Fruit fly (Drosophila melanogaster): ENCODE data around the gene CG14564.

CG14564 gene

dm6 chr3L:21740209-21740608 is 16.7 kb upstream of the CG14564 start, which contains the start of gene CG14566:
TSS of gene CG14566 (minus strand) at chr3L:21740309.
- TF ChIP-seq CTCF (optimal IDR thresholded peaks at IDR 0.05) (no peak), CG8478 (optimal IDR thresholded peaks at IDR 0.05) (no peak)

dm6 chr3L:21741234-21741633 is 15.7 kb upstream of the CG14564 start, which contains the start of gene CG14572:
TSS of gene CG14572 (plus strand) at chr3L:21741534.
- TF ChIP-seq CG8478 (optimal IDR thresholded peaks at IDR 0.05) (no peak), CTCF (optimal IDR thresholded peaks at IDR 0.05) (no peak)

- no peak for TF ChIP-seq CTCF (optimal IDR thresholded peaks at IDR 0.05)
- no peak for TF ChIP-seq CG8478 (optimal IDR thresholded peaks at IDR 0.05)
These were observed 12.8 kb upstream of the CG14564 start, which contains the start of gene CG14565 for dm6 chr3L:21744169-21744568. TSS of gene CG14565 (minus strand) at chr3L:21744269.

dm6 chr3L:21765931-21766330 is 9.0 kb downstream of the CG14564 start:
- no peak for TF ChIP-seq CG8478 (optimal IDR thresholded peaks at IDR 0.05)
- no peak for TF ChIP-seq CTCF (optimal IDR thresholded peaks at IDR 0.05)

- TF ChIP-seq CG8478 (optimal IDR thresholded peaks at IDR 0.05), result no peak
- TF ChIP-seq CTCF (optimal IDR thresholded peaks at IDR 0.05), result no peak
These were observed 12.6 kb downstream of the CG14564 start, which contains the start of gene CG7370 for dm6 chr3L:21769515-21769914. TSS of gene CG7370 (plus strand) at chr3L:21769815.

dm6 chr3L:21770328-21770727 is 13.4 kb downstream of the CG14564 start, which contains the start of gene Syn1:
TSS of gene Syn1 (minus strand) at chr3L:21770534.
- TF ChIP-seq CG8478 (optimal IDR thresholded peaks at IDR 0.05), result no peak
- no peak for TF ChIP-seq CTCF (optimal IDR thresholded peaks at IDR 0.05)

dm6 chr3L:21773855-21774254 is 16.9 kb downstream of the CG14564 start:
- TF ChIP-seq CG8478 (optimal IDR thresholded peaks at IDR 0.05), result no peak
- TF ChIP-seq CTCF (optimal IDR thresholded peaks at IDR 0.05), result no peak

dm6 chr3L:21787883-21788282 is 30.9 kb downstream of the CG14564 start:
- no peak for TF ChIP-seq CG8478 (optimal IDR thresholded peaks at IDR 0.05)
- no peak for TF ChIP-seq CTCF (optimal IDR thresholded peaks at IDR 0.05)

dm6 chr3L:21800424-21800823 is 43.5 kb downstream of the CG14564 start:
- TF ChIP-seq CG8478 (optimal IDR thresholded peaks at IDR 0.05) (no peak), CTCF (optimal IDR thresholded peaks at IDR 0.05) (no peak)

Measured in S2 (cell line).